Fruit fly (Drosophila melanogaster): ENCODE results near the gene CG13760.
A peak's percentile ranks its signal among the peaks of the same experiment; 100 is the strongest.

Gene CG13760

dm6 chrX:2588415-2589411 lies 3.2 kb upstream of the CG13760 start, which contains the start of gene egh (continued):
- TF ChIP-seq corto (GFP tag; optimal IDR thresholded peaks at IDR 0.05) (peak; percentile 27), CG18619 (GFP tag; optimal IDR thresholded peaks at IDR 0.05) (no peak), Xrp1 (GFP tag; IDR thresholded peaks at IDR 0.05) (0 out of 2 replicates have a peak, but pooled peaks have one; percentile 13), CG11456 (GFP tag; IDR thresholded peaks at IDR 0.05) (no peak), cg (GFP tag; optimal IDR thresholded peaks at IDR 0.05) (peak; percentile 92), Bdp1 (GFP tag; optimal IDR thresholded peaks at IDR 0.05) (no peak), en (GFP tag; optimal IDR thresholded peaks at IDR 0.05) (no peak), Mes4 (GFP tag; optimal IDR thresholded peaks at IDR 0.05) (peak; percentile 51), Tbp (GFP tag; optimal IDR thresholded peaks at IDR 0.05) (no peak), CG3847 (GFP tag; IDR thresholded peaks at IDR 0.05) (no peak), YL-1 (GFP tag; optimal IDR thresholded peaks at IDR 0.05) (peak; percentile 53), dati (GFP tag; IDR thresholded peaks at IDR 0.05) (no peak), jigr1 (GFP tag; IDR thresholded peaks at IDR 0.05) (no peak), CG17385 (GFP tag; optimal IDR thresholded peaks at IDR 0.05) (peak; percentile 12), Ets97D (GFP tag; optimal IDR thresholded peaks at IDR 0.05) (peak; percentile 69), CG10321 (GFP tag; IDR thresholded peaks at IDR 0.05) (no peak), HHEX (GFP tag; optimal IDR thresholded peaks at IDR 0.05) (peak; percentile 52), CG1602 (GFP tag; optimal IDR thresholded peaks at IDR 0.05) (no peak), CG12219 (GFP tag; optimal IDR thresholded peaks at IDR 0.05) (no peak), CG13424 (tag; optimal IDR thresholded peaks at IDR 0.05) (no peak), CG34422 (GFP tag; IDR thresholded peaks at IDR 0.05) (peak; percentile 74; the same call in 2 of the 3 replicates), GATAe (GFP tag; conservative IDR thresholded peaks at IDR 0.05) (no peak), Gug (GFP tag; IDR thresholded peaks at IDR 0.05) (peak; percentile 44; the same call in 1 of the 4 replicates), CG6254 (GFP tag; optimal IDR thresholded peaks at IDR 0.05) (no peak), wor (GFP tag; IDR thresholded peaks at IDR 0.05) (no peak), CG30020 (tag; optimal IDR thresholded peaks at IDR 0.05) (no peak), CG7745 (tag; optimal IDR thresholded peaks at IDR 0.05) (no peak), CG13123 (GFP tag; optimal IDR thresholded peaks at IDR 0.05) (no peak), CG34224 (GFP tag; IDR thresholded peaks at IDR 0.05; ENCODE audit: partially characterized antibody) (no peak), CG15601 (tag; optimal IDR thresholded peaks at IDR 0.05) (no peak), CG33557 (GFP tag; optimal IDR thresholded peaks at IDR 0.05) (no peak), CG14441 (GFP tag; IDR thresholded peaks at IDR 0.05) (no peak), Fer2 (tag; optimal IDR thresholded peaks at IDR 0.05) (no peak), fd102C (GFP tag; optimal IDR thresholded peaks at IDR 0.05) (no peak), lilli (GFP tag; optimal IDR thresholded peaks at IDR 0.05) (peak; percentile 25), NFAT (GFP tag; IDR thresholded peaks at IDR 0.05) (no peak), fd96Cb (tag; optimal IDR thresholded peaks at IDR 0.05) (no peak), Poxn (GFP tag; IDR thresholded peaks at IDR 0.05) (no peak), sob (GFP tag; IDR thresholded peaks at IDR 0.05) (no peak; the same call in 1 of the 2 replicates), CG4404 (GFP tag; IDR thresholded peaks at IDR 0.05) (no peak), CG31388 (GFP tag; optimal IDR thresholded peaks at IDR 0.05) (no peak), Hr3 (GFP tag; optimal IDR thresholded peaks at IDR 0.05) (no peak), tin (GFP tag; optimal IDR thresholded peaks at IDR 0.05) (no peak), onecut (GFP tag; IDR thresholded peaks at IDR 0.05) (peak; percentile 77), unpg (GFP tag; optimal IDR thresholded peaks at IDR 0.05) (no peak), zen (tag; optimal IDR thresholded peaks at IDR 0.05) (no peak), Six4 (GFP tag; optimal IDR thresholded peaks at IDR 0.05) (no peak), chn (GFP tag; optimal IDR thresholded peaks at IDR 0.05) (no peak), Aef1 (GFP tag; IDR thresholded peaks at IDR 0.05) (peak; percentile 33; the same call in 1 of the 3 replicates)

All from whole organism, embryonic.